Fruit fly (Drosophila melanogaster) whole organism, embryonic: ENCODE data around the gene CG42764.

Experiments
- Ada2b ChIP-seq: fragments of 200-800 bp; sonication (Bioruptor generic); IDR thresholded peaks from 2 replicates; pipeline ENCODE4 v1.3.6; 2022; ENCODE audit warnings: missing biosample characterization, missing genetic modification characterization
- CG11695 ChIP-seq: fragments of 200-800 bp; sonication (Bioruptor generic); IDR thresholded peaks from 3 replicates; pipeline ENCODE4 v1.3.6; 2022; ENCODE audit warnings: missing biosample characterization, missing genetic modification characterization
- CG12236 ChIP-seq: fragments of 200-800 bp; sonication (Bioruptor generic); optimal IDR thresholded peaks from 2 replicates; lab custom pipeline; 2016; ENCODE audit warnings: missing biosample characterization, missing genetic modification characterization
- CG1233 ChIP-seq: fragments of 200-800 bp; sonication (Bioruptor generic); optimal IDR thresholded peaks from 4 replicates; lab custom pipeline; 2018; ENCODE audit warnings: missing biosample characterization, mild to moderate bottlenecking, missing genetic modification characterization
- CG12744 ChIP-seq: fragments of 200-800 bp; sonication (Bioruptor generic); optimal IDR thresholded peaks from 2 replicates; lab custom pipeline; 2016; ENCODE audit warnings: missing biosample characterization, missing genetic modification characterization
- CG12942 ChIP-seq: fragments of 200-800 bp; sonication (Bioruptor generic); optimal IDR thresholded peaks from 3 replicates; lab custom pipeline; 2016; ENCODE audit warnings: missing biosample characterization, missing genetic modification characterization
- CG15514 ChIP-seq: fragments of 200-800 bp; sonication (Bioruptor generic); optimal IDR thresholded peaks from 3 replicates; lab custom pipeline; 2017; ENCODE audit warnings: missing biosample characterization, missing genetic modification characterization, mild to moderate bottlenecking, moderate library complexity, missing genetic modification reagents
- CG1602 ChIP-seq: fragments of 200-800 bp; sonication (Bioruptor generic); optimal IDR thresholded peaks from 3 replicates; lab custom pipeline; 2016; ENCODE audit warnings: missing biosample characterization, missing genetic modification characterization
- CG16863 ChIP-seq: fragments of 200-800 bp; sonication (Bioruptor generic); optimal IDR thresholded peaks from 3 replicates; lab custom pipeline; 2016; ENCODE audit warnings: missing biosample characterization, missing genetic modification characterization
- CG17829 ChIP-seq: fragments of 200-800 bp; optimal IDR thresholded peaks from 2 replicates; lab custom pipeline; 2019; ENCODE audit warnings: missing biosample characterization, mild to moderate bottlenecking, missing genetic modification characterization, moderate library complexity
- CG1832 ChIP-seq: fragments of 200-800 bp; sonication (Bioruptor generic); optimal IDR thresholded peaks from 2 replicates; lab custom pipeline; 2017; ENCODE audit warnings: missing biosample characterization, mild to moderate bottlenecking, missing genetic modification characterization, inconsistent platforms
- CG2889 ChIP-seq: fragments of 200-800 bp; sonication (Bioruptor generic); IDR thresholded peaks from 3 replicates; pipeline ENCODE4 v1.3.6; 2022; ENCODE audit warnings: missing biosample characterization, missing genetic modification characterization
- CG34224 ChIP-seq: fragments of 200-800 bp; sonication (Bioruptor generic); IDR thresholded peaks from 3 replicates; pipeline ENCODE4 v1.3.6; 2022; ENCODE audit warnings: missing biosample characterization, missing genetic modification characterization; ENCODE audit not compliant: partially characterized antibody
- CG43689 ChIP-seq: fragments of 200-800 bp; sonication (Bioruptor generic); IDR thresholded peaks from 2 replicates; pipeline ENCODE4 v1.3.6; 2022; ENCODE audit warnings: missing biosample characterization, missing genetic modification characterization
- CG4820 ChIP-seq: fragments of 200-800 bp; sonication (Bioruptor generic); optimal IDR thresholded peaks from 3 replicates; lab custom pipeline; 2016; ENCODE audit warnings: missing biosample characterization, missing genetic modification characterization
- CG6254 ChIP-seq: fragments of 200-800 bp; sonication (Bioruptor generic); optimal IDR thresholded peaks from 3 replicates; lab custom pipeline; 2017; ENCODE audit warnings: mild to moderate bottlenecking, missing biosample characterization, missing genetic modification reagents, missing genetic modification characterization
- CG8478 ChIP-seq: fragments of >200 bp; optimal IDR thresholded peaks from 2 replicates; lab custom pipeline; 2018
- CG8765 ChIP-seq: fragments of 200-800 bp; sonication (Bioruptor generic); IDR thresholded peaks from 2 replicates; pipeline ENCODE4 v1.3.6; 2022; ENCODE audit warnings: missing biosample characterization, missing genetic modification characterization
- CG9437 ChIP-seq: fragments of 200-800 bp; sonication (Bioruptor generic); optimal IDR thresholded peaks from 2 replicates; lab custom pipeline; 2018; ENCODE audit warnings: missing biosample characterization, mild to moderate bottlenecking, missing genetic modification characterization
- CHES-1-like ChIP-seq: fragments of 200-800 bp; sonication (Bioruptor generic); optimal IDR thresholded peaks from 2 replicates; lab custom pipeline; 2016; ENCODE audit warnings: missing biosample characterization, missing genetic modification characterization
- CkIIα-i1 ChIP-seq: fragments of 200-800 bp; sonication (Bioruptor generic); IDR thresholded peaks from 2 replicates; pipeline ENCODE4 v1.3.6; 2022; ENCODE audit warnings: missing biosample characterization, missing genetic modification characterization
- ERR ChIP-seq: fragments of 200-800 bp; sonication (Bioruptor generic); optimal IDR thresholded peaks from 2 replicates; lab custom pipeline; 2016; ENCODE audit warnings: missing biosample characterization, missing genetic modification characterization
- Eip74EF ChIP-seq, 2 experiments: fragments of 200-800 bp in 1 of 2; fragments of >200 bp in 1 of 2; sonication (Bioruptor generic) in 1 of 2; optimal IDR thresholded peaks; 2 replicates each; lab custom pipeline; 2017 to 2019; ENCODE audit warnings: missing biosample characterization in 2 of 2, missing genetic modification characterization in 2 of 2, mild to moderate bottlenecking in 1 of 2, moderate library complexity in 1 of 2
- Ets65A ChIP-seq: fragments of 200-800 bp; sonication (Bioruptor generic); peaks from one replicate; lab custom pipeline; 2016; ENCODE audit warnings: missing biosample characterization, missing genetic modification characterization
- HLHmδ ChIP-seq: fragments of 200-800 bp; sonication (Bioruptor generic); optimal IDR thresholded peaks from 2 replicates; lab custom pipeline; 2018; ENCODE audit warnings: missing biosample characterization, mild to moderate bottlenecking, missing genetic modification characterization, moderate library complexity
- Lhr ChIP-seq: fragments of 200-800 bp; sonication (Bioruptor generic); optimal IDR thresholded peaks from 3 replicates; lab custom pipeline; 2017; ENCODE audit warnings: mild to moderate bottlenecking, missing biosample characterization, missing genetic modification reagents, missing genetic modification characterization
- MESR4 ChIP-seq: fragments of 200-800 bp; sonication (Bioruptor generic); optimal IDR thresholded peaks from 2 replicates; lab custom pipeline; 2018; ENCODE audit warnings: missing biosample characterization, mild to moderate bottlenecking, missing genetic modification characterization, moderate library complexity
- Max ChIP-seq: fragments of 200-800 bp; sonication (Bioruptor generic); optimal IDR thresholded peaks from 2 replicates; lab custom pipeline; 2016; ENCODE audit warnings: missing biosample characterization, mild to moderate bottlenecking, missing genetic modification characterization
- Nf-YA ChIP-seq: fragments of 200-800 bp; sonication (Bioruptor generic); IDR thresholded peaks from 2 replicates; pipeline ENCODE4 v1.3.6; 2022; ENCODE audit warnings: missing biosample characterization, missing genetic modification characterization
- Opbp ChIP-seq: fragments of 200-800 bp; sonication (Bioruptor generic); IDR thresholded peaks from 3 replicates; pipeline ENCODE4 v1.3.6; 2022; ENCODE audit warnings: missing biosample characterization, missing genetic modification characterization; ENCODE audit not compliant: partially characterized antibody
- PHDP ChIP-seq: fragments of 200-800 bp; sonication (Bioruptor generic); optimal IDR thresholded peaks from 3 replicates; lab custom pipeline; 2018; ENCODE audit warnings: missing biosample characterization, mild to moderate bottlenecking, missing genetic modification characterization, moderate library complexity
- Ptx1 ChIP-seq: fragments of 200-800 bp; sonication (Bioruptor generic); IDR thresholded peaks from 2 replicates; pipeline ENCODE4 v1.3.6; 2022; ENCODE audit warnings: missing biosample characterization, missing genetic modification characterization
- Spps ChIP-seq: fragments of 200-800 bp; sonication (Bioruptor generic); optimal IDR thresholded peaks from 2 replicates; lab custom pipeline; 2018; ENCODE audit warnings: missing biosample characterization, mild to moderate bottlenecking, missing genetic modification characterization
- Sry-δ ChIP-seq: fragments of 200-800 bp; sonication (Bioruptor generic); optimal IDR thresholded peaks from 2 replicates; lab custom pipeline; 2016; ENCODE audit warnings: missing biosample characterization, missing genetic modification characterization
- YL-1 ChIP-seq: fragments of 200-800 bp; sonication (Bioruptor generic); optimal IDR thresholded peaks from 3 replicates; lab custom pipeline; 2017; ENCODE audit warnings: missing biosample characterization, mild to moderate bottlenecking, missing genetic modification characterization
- ap ChIP-seq: fragments of 200-800 bp; sonication (Bioruptor generic); IDR thresholded peaks from 2 replicates; pipeline ENCODE4 v1.3.6; 2022; ENCODE audit warnings: missing biosample characterization, missing genetic modification characterization
- bab2 ChIP-seq: fragments of 200-800 bp; sonication (Bioruptor generic); optimal IDR thresholded peaks from 2 replicates; lab custom pipeline; 2016; ENCODE audit warnings: missing biosample characterization, missing genetic modification characterization
- chn ChIP-seq: fragments of 200-800 bp; sonication (Bioruptor generic); optimal IDR thresholded peaks from 2 replicates; lab custom pipeline; 2016; ENCODE audit warnings: missing biosample characterization, missing genetic modification characterization
- crp ChIP-seq, 2 experiments: fragments of 200-800 bp; sonication (Bioruptor generic); optimal IDR thresholded peaks; 2 replicates in 1 of 2; 3 replicates in 1 of 2; lab custom pipeline; 2017; ENCODE audit warnings: missing biosample characterization in 2 of 2, missing genetic modification characterization in 2 of 2, mild to moderate bottlenecking in 1 of 2, moderate library complexity in 1 of 2
- eve ChIP-seq, 2 experiments: fragments of >200 bp; optimal IDR thresholded peaks; 2 replicates each; lab custom pipeline; 2017; ENCODE audit warnings: missing biosample characterization in 2 of 2, missing genetic modification characterization in 2 of 2
- fru ChIP-seq: fragments of >200 bp; optimal IDR thresholded peaks from 2 replicates; lab custom pipeline; 2017
- ham ChIP-seq: fragments of 200-800 bp; sonication (Bioruptor generic); IDR thresholded peaks from 2 replicates; pipeline ENCODE4 v1.3.6; 2022; ENCODE audit warnings: missing biosample characterization, missing genetic modification characterization
- hbn ChIP-seq: fragments of 200-800 bp; sonication (Bioruptor generic); IDR thresholded peaks from 2 replicates; pipeline ENCODE4 v1.3.6; 2022; ENCODE audit warnings: missing biosample characterization, missing genetic modification characterization; ENCODE audit not compliant: partially characterized antibody
- psq ChIP-seq: fragments of 200-800 bp; sonication (Bioruptor generic); optimal IDR thresholded peaks from 2 replicates; lab custom pipeline; 2017; ENCODE audit warnings: missing biosample characterization, missing genetic modification characterization
- pzg ChIP-seq: fragments of 200-800 bp; sonication (Bioruptor generic); optimal IDR thresholded peaks from 3 replicates; lab custom pipeline; 2018; ENCODE audit warnings: missing biosample characterization, mild to moderate bottlenecking, missing genetic modification characterization, moderate library complexity
- salm ChIP-seq: fragments of 200-800 bp; sonication (Bioruptor generic); optimal IDR thresholded peaks from 2 replicates; lab custom pipeline; 2018; ENCODE audit warnings: missing biosample characterization, mild to moderate bottlenecking, missing genetic modification characterization
- sd ChIP-seq: fragments of 200-800 bp; sonication (Bioruptor generic); optimal IDR thresholded peaks from 3 replicates; lab custom pipeline; 2018; ENCODE audit warnings: missing biosample characterization, mild to moderate bottlenecking, missing genetic modification characterization, moderate library complexity
- so ChIP-seq: fragments of 200-800 bp; sonication (Bioruptor generic); IDR thresholded peaks from 3 replicates; pipeline ENCODE4 v1.3.6; 2022; ENCODE audit warnings: missing biosample characterization, missing genetic modification characterization
- unpg ChIP-seq: fragments of 200-800 bp; sonication (Bioruptor generic); optimal IDR thresholded peaks from 3 replicates; lab custom pipeline; 2018; ENCODE audit warnings: missing biosample characterization, mild to moderate bottlenecking, missing genetic modification characterization, moderate library complexity
- wor ChIP-seq: fragments of 200-800 bp; sonication (Bioruptor generic); IDR thresholded peaks from 2 replicates; pipeline ENCODE4 v1.3.6; 2022; ENCODE audit warnings: missing biosample characterization, missing genetic modification characterization

Gene CG42764

dm6 chr3L:20444815-20445519, 20.9 kb downstream of the CG42764 start (continued):
- TF ChIP-seq bab2 (GFP tag; lab: Kevin White, UChicago), result no peak
- TF ChIP-seq pzg (GFP tag; lab: Kevin White, UChicago), result peak; percentile 0
- TF ChIP-seq YL-1 (GFP tag; lab: Kevin White, UChicago), result peak; percentile 34
- 0 out of 2 replicates have a peak, but pooled peaks have one; percentile 50 for TF ChIP-seq ham (GFP tag; lab: Robert Waterston, UW)
- TF ChIP-seq so (GFP tag; lab: Robert Waterston, UW), result peak; percentile 91
- TF ChIP-seq CG8478, result no peak
- TF ChIP-seq PHDP (tag; lab: Kevin White, UChicago), result peak; percentile 84
- TF ChIP-seq CG17829 (tag; lab: Kevin White, UChicago), result peak; percentile 85
- TF ChIP-seq Ets65A (GFP tag; lab: Kevin White, UChicago), result peak; percentile 83
- TF ChIP-seq CG16863 (GFP tag; lab: Kevin White, UChicago), result no peak
- TF ChIP-seq CG9437, result peak; percentile 82
- TF ChIP-seq Sry-δ (GFP tag; lab: Kevin White, UChicago), result no peak
- no peak for TF ChIP-seq HLHmδ (GFP tag; lab: Kevin White, UChicago)
- peak; percentile 68 for TF ChIP-seq CG12942 (GFP tag; lab: Kevin White, UChicago)
- no peak for TF ChIP-seq ERR
- TF ChIP-seq Ada2b (GFP tag; lab: Robert Waterston, UW), result peak; percentile 94
- peak; percentile 92 for TF ChIP-seq sd (tag; lab: Kevin White, UChicago)
- no peak for TF ChIP-seq CHES-1-like (GFP tag; lab: Kevin White, UChicago)
- no peak for TF ChIP-seq fru (lab: Kevin White, UChicago)
- TF ChIP-seq Opbp (GFP tag; lab: Robert Waterston, UW), result no peak
- TF ChIP-seq MESR4, result peak; percentile 14
- peak; percentile 84 for TF ChIP-seq ap (GFP tag; lab: Robert Waterston, UW)
- peak; percentile 93 for TF ChIP-seq unpg (GFP tag; lab: Kevin White, UChicago)
- peak in 1 of 2 experiments; percentile 78 for TF ChIP-seq Eip74EF (GFP tag; optimal IDR thresholded peaks at IDR 0.05; lab: Kevin White, UChicago)
- TF ChIP-seq CG11695 (GFP tag; lab: Robert Waterston, UW), result peak; percentile 94
- TF ChIP-seq hbn, result no peak
- TF ChIP-seq chn, result peak; percentile 26
- peak; percentile 51 for TF ChIP-seq Lhr (GFP tag; lab: Kevin White, UChicago)
- TF ChIP-seq Ptx1 (GFP tag; lab: Robert Waterston, UW), result peak; percentile 93
- TF ChIP-seq Nf-YA (GFP tag; lab: Robert Waterston, UW), result peak; percentile 89
- TF ChIP-seq Spps, result peak; percentile 66
- no peak for TF ChIP-seq CG34224 (GFP tag; lab: Robert Waterston, UW)
- TF ChIP-seq psq (GFP tag; lab: Kevin White, UChicago), result peak; percentile 28
- TF ChIP-seq CG2889, result peak; percentile 86
- TF ChIP-seq wor (GFP tag; lab: Robert Waterston, UW), result peak; percentile 81
- peak; percentile 7 for TF ChIP-seq CG12744 (GFP tag; lab: Kevin White, UChicago)
- TF ChIP-seq CG1233 (GFP tag; lab: Kevin White, UChicago), result peak; percentile 86
- TF ChIP-seq Max, result peak; percentile 85
- peak in 1 of 2 experiments; percentile 62 for TF ChIP-seq eve (GFP tag; optimal IDR thresholded peaks at IDR 0.05; lab: Kevin White, UChicago)
- TF ChIP-seq CG43689 (GFP tag; lab: Robert Waterston, UW), result peak; percentile 76
- 0 out of 2 replicates have a peak, but pooled peaks have one; percentile 23 for TF ChIP-seq CkIIα-i1
- peak; percentile 72 for TF ChIP-seq salm (tag; lab: Kevin White, UChicago)
- TF ChIP-seq CG15514 (GFP tag; lab: Kevin White, UChicago), result peak; percentile 78
- no peak for TF ChIP-seq CG12236 (GFP tag; lab: Kevin White, UChicago)
- TF ChIP-seq CG1602, result peak; percentile 78
- peak; percentile 77; the same call in 1 of the 2 replicates for TF ChIP-seq CG8765
- peak; percentile 80 for TF ChIP-seq CG4820 (GFP tag; lab: Kevin White, UChicago)
- TF ChIP-seq CG1832 (GFP tag; lab: Kevin White, UChicago), result no peak
- peak; percentile 84 for TF ChIP-seq CG6254 (GFP tag; lab: Kevin White, UChicago)
- peak in 1 of 2 experiments; percentile 27 for TF ChIP-seq crp (GFP tag; optimal IDR thresholded peaks at IDR 0.05; lab: Kevin White, UChicago)
